Fruit fly (Drosophila melanogaster) whole organism, embryonic: ENCODE measurements around the gene corn.

Experiments
- Ada2b ChIP-seq: fragments of 200-800 bp; sonication (Bioruptor generic); IDR thresholded peaks from 2 replicates; pipeline ENCODE4 v1.3.6; 2022; ENCODE audit warnings: missing biosample characterization, missing genetic modification characterization
- Adf1 ChIP-seq: fragments of 200-800 bp; sonication (Bioruptor generic); IDR thresholded peaks from 2 replicates; pipeline ENCODE4 v1.3.6; 2022; ENCODE audit warnings: missing biosample characterization, missing genetic modification characterization
- B-H1 ChIP-seq: fragments of 200-800 bp; sonication (Bioruptor generic); IDR thresholded peaks from 3 replicates; pipeline ENCODE4 v1.3.6; 2022; ENCODE audit warnings: missing biosample characterization, missing genetic modification characterization
- Blimp-1 ChIP-seq: fragments of 200-800 bp; sonication (Bioruptor generic); optimal IDR thresholded peaks from 3 replicates; lab custom pipeline; 2018; ENCODE audit warnings: missing biosample characterization, missing genetic modification characterization, mild to moderate bottlenecking, moderate library complexity, missing genetic modification reagents
- CG10147 ChIP-seq: fragments of 200-800 bp; sonication (Bioruptor generic); optimal IDR thresholded peaks from 2 replicates; lab custom pipeline; 2019; ENCODE audit warnings: missing biosample characterization, mild to moderate bottlenecking, missing genetic modification characterization, moderate library complexity
- CG10565 ChIP-seq: fragments of 200-800 bp; sonication (Bioruptor generic); optimal IDR thresholded peaks from 3 replicates; lab custom pipeline; 2016; ENCODE audit warnings: missing biosample characterization, mild to moderate bottlenecking, missing genetic modification characterization
- CG12071 ChIP-seq: fragments of 200-800 bp; sonication (Bioruptor generic); optimal IDR thresholded peaks from 3 replicates; lab custom pipeline; 2018; ENCODE audit warnings: missing biosample characterization, mild to moderate bottlenecking, missing genetic modification characterization
- CG13123 ChIP-seq: fragments of 200-800 bp; sonication (Bioruptor generic); optimal IDR thresholded peaks from 2 replicates; lab custom pipeline; 2016; ENCODE audit warnings: missing biosample characterization, missing genetic modification characterization
- CG13296 ChIP-seq: fragments of 200-800 bp; sonication (Bioruptor generic); optimal IDR thresholded peaks from 3 replicates; lab custom pipeline; 2018; ENCODE audit warnings: missing biosample characterization, mild to moderate bottlenecking, missing genetic modification characterization
- CG14441 ChIP-seq: fragments of 200-800 bp; sonication (Bioruptor generic); IDR thresholded peaks from 2 replicates; pipeline ENCODE4 v1.3.6; 2022; ENCODE audit warnings: missing biosample characterization, missing genetic modification characterization
- CG14965 ChIP-seq: fragments of 200-800 bp; sonication (Bioruptor generic); optimal IDR thresholded peaks from 2 replicates; lab custom pipeline; 2016; ENCODE audit warnings: missing biosample characterization, missing genetic modification characterization, borderline replicate concordance
- CG15011 ChIP-seq: fragments of 200-800 bp; sonication (Bioruptor generic); optimal IDR thresholded peaks from 3 replicates; lab custom pipeline; 2018; ENCODE audit warnings: missing biosample characterization, mild to moderate bottlenecking, missing genetic modification characterization
- CG18262 ChIP-seq: fragments of 200-800 bp; optimal IDR thresholded peaks from 3 replicates; lab custom pipeline; 2019; ENCODE audit warnings: missing biosample characterization, mild to moderate bottlenecking, missing genetic modification characterization, moderate library complexity
- CG30431 ChIP-seq: fragments of 200-800 bp; sonication (Bioruptor generic); optimal IDR thresholded peaks from 2 replicates; lab custom pipeline; 2017; ENCODE audit warnings: missing biosample characterization, missing genetic modification characterization
- CG3281 ChIP-seq: fragments of 200-800 bp; sonication (Bioruptor generic); optimal IDR thresholded peaks from 3 replicates; lab custom pipeline; 2017; ENCODE audit warnings: missing biosample characterization, mild to moderate bottlenecking, missing genetic modification characterization
- CG3407 ChIP-seq: fragments of 200-800 bp; sonication (Bioruptor generic); optimal IDR thresholded peaks from 2 replicates; lab custom pipeline; 2018; ENCODE audit warnings: missing biosample characterization, mild to moderate bottlenecking, missing genetic modification characterization
- CG4328 ChIP-seq: fragments of 200-800 bp; sonication (Bioruptor generic); optimal IDR thresholded peaks from 3 replicates; lab custom pipeline; 2017; ENCODE audit warnings: missing biosample characterization, missing genetic modification reagents, missing genetic modification characterization
- CG6654 ChIP-seq: fragments of 200-800 bp; sonication (Bioruptor generic); optimal IDR thresholded peaks from 2 replicates; lab custom pipeline; 2017; ENCODE audit warnings: missing biosample characterization, mild to moderate bottlenecking, missing genetic modification characterization
- CG6765 ChIP-seq: fragments of 200-800 bp; sonication (Bioruptor generic); optimal IDR thresholded peaks from 3 replicates; lab custom pipeline; 2017; ENCODE audit warnings: missing biosample characterization, mild to moderate bottlenecking, missing genetic modification characterization
- CG6791 ChIP-seq: fragments of 200-800 bp; sonication (Bioruptor generic); IDR thresholded peaks from 3 replicates; pipeline ENCODE4 v1.3.6; 2022; ENCODE audit warnings: missing biosample characterization, missing genetic modification characterization; ENCODE audit not compliant: partially characterized antibody
- CG6813 ChIP-seq: fragments of 200-800 bp; sonication (Bioruptor generic); optimal IDR thresholded peaks from 2 replicates; lab custom pipeline; 2017; ENCODE audit warnings: missing biosample characterization, missing genetic modification characterization, mild to moderate bottlenecking, moderate library complexity, missing genetic modification reagents
- CG7271 ChIP-seq: fragments of 200-800 bp; sonication (Bioruptor generic); optimal IDR thresholded peaks from 2 replicates; lab custom pipeline; 2018; ENCODE audit warnings: missing biosample characterization, mild to moderate bottlenecking, missing genetic modification characterization, moderate library complexity
- CG7839 ChIP-seq: fragments of 200-800 bp; sonication (Bioruptor generic); optimal IDR thresholded peaks from 3 replicates; lab custom pipeline; 2018; ENCODE audit warnings: missing biosample characterization, mild to moderate bottlenecking, missing genetic modification characterization, moderate library complexity
- CG8359 ChIP-seq: fragments of 200-800 bp; sonication (Bioruptor generic); optimal IDR thresholded peaks from 2 replicates; lab custom pipeline; 2017; ENCODE audit warnings: missing biosample characterization, mild to moderate bottlenecking, missing genetic modification characterization, borderline replicate concordance
- CG8478 ChIP-seq: fragments of >200 bp; optimal IDR thresholded peaks from 2 replicates; lab custom pipeline; 2018
- Doc3 ChIP-seq: fragments of 200-800 bp; sonication (Bioruptor generic); IDR thresholded peaks from 3 replicates; pipeline ENCODE4 v1.3.6; 2022; ENCODE audit warnings: missing biosample characterization, missing genetic modification characterization; ENCODE audit not compliant: partially characterized antibody
- HmgD ChIP-seq: fragments of 200-800 bp; sonication (Bioruptor generic); optimal IDR thresholded peaks from 3 replicates; lab custom pipeline; 2016; ENCODE audit warnings: missing biosample characterization, missing genetic modification characterization
- Hmx ChIP-seq: fragments of 200-800 bp; sonication (Bioruptor generic); optimal IDR thresholded peaks from 2 replicates; lab custom pipeline; 2016; ENCODE audit warnings: missing biosample characterization, missing genetic modification characterization
- Jarid2 ChIP-seq: fragments of 200-800 bp; sonication (Bioruptor generic); optimal IDR thresholded peaks from 3 replicates; lab custom pipeline; 2017; ENCODE audit warnings: mild to moderate bottlenecking, missing biosample characterization, missing genetic modification reagents, missing genetic modification characterization
- Kr ChIP-seq: fragments of 200-800 bp; sonication (Bioruptor generic); optimal IDR thresholded peaks from 2 replicates; lab custom pipeline; 2017; ENCODE audit warnings: missing biosample characterization, mild to moderate bottlenecking, missing genetic modification characterization
- Opbp ChIP-seq: fragments of 200-800 bp; sonication (Bioruptor generic); IDR thresholded peaks from 3 replicates; pipeline ENCODE4 v1.3.6; 2022; ENCODE audit warnings: missing biosample characterization, missing genetic modification characterization; ENCODE audit not compliant: partially characterized antibody
- Rx ChIP-seq: fragments of 200-800 bp; sonication (Bioruptor generic); IDR thresholded peaks from 2 replicates; pipeline ENCODE4 v1.3.6; 2022; ENCODE audit warnings: missing biosample characterization, missing genetic modification characterization
- Stat92E ChIP-seq, 3 experiments: fragments of >200 bp in 2 of 3; fragments of 200-800 bp in 1 of 3; sonication (Bioruptor generic) in 1 of 3; optimal IDR thresholded peaks; 2 replicates each; lab custom pipeline; 2017 to 2019; ENCODE audit warnings: missing biosample characterization in 3 of 3, missing genetic modification characterization in 3 of 3, mild to moderate bottlenecking in 1 of 3, moderate library complexity in 1 of 3
- ara ChIP-seq: fragments of 200-800 bp; sonication (Bioruptor generic); IDR thresholded peaks from 2 replicates; pipeline ENCODE4 v1.3.6; 2022; ENCODE audit warnings: missing biosample characterization, missing genetic modification characterization
- bowl ChIP-seq: fragments of 200-800 bp; sonication (Bioruptor generic); IDR thresholded peaks from 2 replicates; pipeline ENCODE4 v1.3.6; 2022; ENCODE audit warnings: missing biosample characterization, missing genetic modification characterization
- cad ChIP-seq: fragments of >200 bp; optimal IDR thresholded peaks from 2 replicates; lab custom pipeline; 2017; ENCODE audit warnings: missing biosample characterization, missing genetic modification characterization
- dmrt11E ChIP-seq: fragments of 200-800 bp; sonication (Bioruptor generic); optimal IDR thresholded peaks from 3 replicates; lab custom pipeline; 2018; ENCODE audit warnings: missing biosample characterization, mild to moderate bottlenecking, missing genetic modification characterization, moderate library complexity
- en ChIP-seq: fragments of 200-800 bp; sonication (Bioruptor generic); optimal IDR thresholded peaks from 2 replicates; lab custom pipeline; 2016; ENCODE audit warnings: missing biosample characterization, missing genetic modification characterization
- fru ChIP-seq: fragments of >200 bp; optimal IDR thresholded peaks from 2 replicates; lab custom pipeline; 2017
- gem ChIP-seq: fragments of 200-800 bp; sonication (Bioruptor generic); optimal IDR thresholded peaks from 2 replicates; lab custom pipeline; 2019; ENCODE audit warnings: missing biosample characterization, mild to moderate bottlenecking, missing genetic modification characterization, moderate library complexity
- gsb-n ChIP-seq: fragments of 200-800 bp; sonication (Bioruptor generic); optimal IDR thresholded peaks from 3 replicates; lab custom pipeline; 2018; ENCODE audit warnings: missing biosample characterization, mild to moderate bottlenecking, missing genetic modification characterization
- hkb ChIP-seq, 2 experiments: fragments of 200-800 bp in 1 of 2; fragments of >200 bp in 1 of 2; sonication (Bioruptor generic) in 1 of 2; IDR thresholded peaks in 1 of 2; optimal IDR thresholded peaks in 1 of 2; 2 replicates each; pipeline versions ENCODE4 v1.3.6 to Lab custom; 2017 to 2022; ENCODE audit warnings: missing biosample characterization in 1 of 2, missing genetic modification characterization in 1 of 2
- klu ChIP-seq: fragments of 200-800 bp; sonication (Bioruptor generic); IDR thresholded peaks from 2 replicates; pipeline ENCODE4 v1.3.6; 2022; ENCODE audit warnings: missing biosample characterization, missing genetic modification characterization
- lbe ChIP-seq: fragments of 200-800 bp; sonication (Bioruptor generic); optimal IDR thresholded peaks from 2 replicates; lab custom pipeline; 2016; ENCODE audit warnings: missing biosample characterization, mild to moderate bottlenecking, missing genetic modification characterization
- mam ChIP-seq: fragments of 200-800 bp; sonication (Bioruptor generic); optimal IDR thresholded peaks from 3 replicates; lab custom pipeline; 2016; ENCODE audit warnings: missing biosample characterization, missing genetic modification characterization
- onecut ChIP-seq: fragments of 200-800 bp; sonication (Bioruptor generic); IDR thresholded peaks from 2 replicates; pipeline ENCODE4 v1.3.6; 2022; ENCODE audit warnings: missing biosample characterization, missing genetic modification characterization
- rib ChIP-seq: fragments of 200-800 bp; sonication (Bioruptor generic); IDR thresholded peaks from 2 replicates; pipeline ENCODE4 v1.3.6; 2022; ENCODE audit warnings: missing biosample characterization, missing genetic modification characterization
- unpg ChIP-seq: fragments of 200-800 bp; sonication (Bioruptor generic); optimal IDR thresholded peaks from 3 replicates; lab custom pipeline; 2018; ENCODE audit warnings: missing biosample characterization, mild to moderate bottlenecking, missing genetic modification characterization, moderate library complexity
- vnd ChIP-seq: fragments of 200-800 bp; sonication (Bioruptor generic); IDR thresholded peaks from 3 replicates; pipeline ENCODE4 v1.3.6; 2022; ENCODE audit warnings: missing biosample characterization, missing genetic modification characterization; ENCODE audit not compliant: partially characterized antibody

The corn gene

DNA sequence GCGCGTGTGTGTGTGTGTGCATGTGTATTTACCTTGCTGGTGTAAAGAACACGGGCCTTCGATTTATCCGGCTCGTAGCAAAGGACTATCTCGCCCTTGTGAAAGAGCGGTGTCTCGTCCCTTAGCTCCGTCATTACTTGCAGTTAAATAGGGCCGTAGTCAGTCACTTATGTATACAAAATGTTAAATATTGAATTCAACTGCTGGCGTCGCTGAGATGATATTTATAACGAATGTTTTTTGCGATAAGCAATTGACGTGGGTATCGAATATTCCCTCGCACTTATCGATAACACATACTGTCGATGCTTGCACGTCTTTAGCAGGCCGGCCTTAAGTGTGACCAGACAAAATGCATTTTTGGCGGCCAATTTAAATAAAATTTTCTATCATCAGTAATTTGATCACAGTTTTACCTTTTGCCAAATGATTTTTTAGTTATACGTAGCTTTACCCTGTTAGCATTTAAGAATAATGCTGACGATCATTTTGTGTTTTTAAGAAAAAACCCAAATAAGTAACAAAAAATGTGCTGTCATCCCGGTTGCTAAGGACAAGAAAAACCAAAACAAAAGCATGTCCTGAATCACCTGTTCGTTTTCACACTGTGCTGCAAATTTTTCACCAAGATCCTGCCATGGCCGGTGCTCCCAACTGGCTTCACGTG is 31.5 kb downstream of the corn start, which contains the start of the genes msl-3 and BBS1 (continued):
- peak; percentile 40; the same call in 1 of the 3 replicates for TF ChIP-seq vnd (GFP tag; lab: Robert Waterston, UW)
- TF ChIP-seq CG10565 (GFP tag; lab: Kevin White, UChicago), result no peak
- TF ChIP-seq CG6654 (GFP tag; lab: Kevin White, UChicago), result no peak
- TF ChIP-seq Adf1, result peak; percentile 21; the same call in 1 of the 2 replicates
- no peak for TF ChIP-seq Kr (GFP tag; lab: Kevin White, UChicago)
- no peak for TF ChIP-seq CG13296 (GFP tag; lab: Kevin White, UChicago)
- TF ChIP-seq CG14441 (GFP tag; lab: Robert Waterston, UW), result no peak
- no peak for TF ChIP-seq HmgD
- no peak for TF ChIP-seq CG8478 (lab: Kevin White, UChicago)
- TF ChIP-seq CG13123 (GFP tag; lab: Kevin White, UChicago), result no peak
- no peak for TF ChIP-seq gem
- TF ChIP-seq cad (GFP tag; lab: Kevin White, UChicago), result no peak
- no peak for TF ChIP-seq fru (lab: Kevin White, UChicago)
- TF ChIP-seq CG18262, result no peak
- TF ChIP-seq en (GFP tag; lab: Kevin White, UChicago), result no peak
- no peak; the same call in 1 of the 2 replicates for TF ChIP-seq onecut (GFP tag; lab: Robert Waterston, UW)
- no peak for TF ChIP-seq gsb-n (tag; lab: Kevin White, UChicago)
- TF ChIP-seq mam (GFP tag; lab: Kevin White, UChicago), result no peak
- TF ChIP-seq Jarid2, result no peak
- no peak for TF ChIP-seq dmrt11E
- TF ChIP-seq B-H1, result no peak
- no peak for TF ChIP-seq unpg (GFP tag; lab: Kevin White, UChicago)
- peak; percentile 74 for TF ChIP-seq Opbp
- TF ChIP-seq Stat92E (GFP tag; optimal IDR thresholded peaks at IDR 0.05; lab: Kevin White, UChicago), result no peak
- TF ChIP-seq Hmx, result no peak
- no peak for TF ChIP-seq ara (GFP tag; lab: Robert Waterston, UW)
- no peak for TF ChIP-seq CG6765 (GFP tag; lab: Kevin White, UChicago)
- no peak for TF ChIP-seq rib (GFP tag; lab: Robert Waterston, UW)
- no peak for TF ChIP-seq CG15011
- no peak for TF ChIP-seq CG3407 (GFP tag; lab: Kevin White, UChicago)
- no peak for TF ChIP-seq CG7271
- no peak for TF ChIP-seq Rx
- TF ChIP-seq CG8359 (GFP tag; lab: Kevin White, UChicago), result no peak
- no peak for TF ChIP-seq klu (GFP tag; lab: Robert Waterston, UW)
- no peak for TF ChIP-seq Blimp-1 (GFP tag; lab: Kevin White, UChicago)
- no peak for TF ChIP-seq CG14965
- TF ChIP-seq Ada2b (GFP tag; lab: Robert Waterston, UW), result no peak
- no peak for TF ChIP-seq CG12071 (GFP tag; lab: Kevin White, UChicago)
- no peak for TF ChIP-seq bowl
- TF ChIP-seq CG3281 (GFP tag; lab: Kevin White, UChicago), result peak; percentile 2
- TF ChIP-seq CG6791, result peak; percentile 72; the same call in 2 of the 3 replicates
- TF ChIP-seq hkb (optimal IDR thresholded peaks at IDR 0.05; lab: Kevin White, UChicago), result no peak
- no peak for TF ChIP-seq hkb (GFP tag; IDR thresholded peaks at IDR 0.05; lab: Robert Waterston, UW)
- TF ChIP-seq CG30431 (GFP tag; lab: Kevin White, UChicago), result no peak
- TF ChIP-seq CG10147 (GFP tag; lab: Kevin White, UChicago), result no peak
- TF ChIP-seq CG7839 (tag; lab: Kevin White, UChicago), result no peak
- TF ChIP-seq CG4328, result no peak
- TF ChIP-seq Doc3 (GFP tag; lab: Robert Waterston, UW), result peak; percentile 51; the same call in 1 of the 3 replicates
- no peak for TF ChIP-seq lbe (GFP tag; lab: Kevin White, UChicago)
- no peak for TF ChIP-seq CG6813
